Worm (Caenorhabditis elegans) whole organism, late embryonic: ENCODE data around the gene fbxa-131.
A peak's percentile ranks its signal among the peaks of the same experiment; 100 is the strongest.
"Not testable (repeated sequence)": the region's sequence is repeated elsewhere in the genome, so short reads cannot be mapped to it uniquely, and the experiment has no call there.

Experiments
- C08G9.2 ChIP-seq: sonication (generic microtip); optimal IDR thresholded peaks from 2 replicates; lab custom pipeline; 2016; ENCODE audit warnings: mild to moderate bottlenecking, missing genetic modification characterization, moderate library complexity, missing compliant biosample characterization
- Y22D7AL.16 ChIP-seq: sonication (generic microtip); optimal IDR thresholded peaks from 2 replicates; lab custom pipeline; 2016; ENCODE audit warnings: missing genetic modification characterization, missing compliant biosample characterization
- ahr-1 ChIP-seq: sonication (generic microtip); optimal IDR thresholded peaks from 2 replicates; lab custom pipeline; 2016; ENCODE audit warnings: missing genetic modification characterization, missing compliant biosample characterization
- ceh-18 ChIP-seq: sonication (generic microtip); optimal IDR thresholded peaks from 2 replicates; lab custom pipeline; 2016; ENCODE audit warnings: missing genetic modification characterization, missing compliant biosample characterization
- ceh-2 ChIP-seq: sonication (generic microtip); optimal IDR thresholded peaks from 2 replicates; lab custom pipeline; 2016; ENCODE audit warnings: missing genotype, missing genetic modification characterization, missing compliant biosample characterization
- ceh-30 ChIP-seq: fragments of 150-350 bp; optimal IDR thresholded peaks from 2 replicates; lab custom pipeline; 2014; ENCODE audit warnings: missing biosample characterization, missing genetic modification characterization
- ceh-34 ChIP-seq: sonication (generic microtip); optimal IDR thresholded peaks from 2 replicates; lab custom pipeline; 2016; ENCODE audit warnings: mild to moderate bottlenecking, missing genetic modification characterization, missing compliant biosample characterization
- ceh-48 ChIP-seq: sonication (generic microtip); optimal IDR thresholded peaks from 2 replicates; lab custom pipeline; 2016; ENCODE audit warnings: missing genetic modification characterization, inconsistent platforms, missing compliant biosample characterization
- ceh-6 ChIP-seq: fragments of 200-800 bp; sonication (Bioruptor generic); optimal IDR thresholded peaks from 2 replicates; lab custom pipeline; 2018; ENCODE audit warnings: mild to moderate bottlenecking, missing genetic modification characterization, missing compliant biosample characterization
- ceh-9 ChIP-seq: sonication (generic microtip); optimal IDR thresholded peaks from 2 replicates; lab custom pipeline; 2016; ENCODE audit warnings: mild to moderate bottlenecking, missing genetic modification characterization, inconsistent platforms, missing compliant biosample characterization
- dmd-4 ChIP-seq: sonication (generic microtip); optimal IDR thresholded peaks from 2 replicates; lab custom pipeline; 2016; ENCODE audit warnings: borderline replicate concordance, missing genetic modification characterization, missing compliant biosample characterization
- gmeb-2 ChIP-seq: sonication (generic microtip); optimal IDR thresholded peaks from 2 replicates; lab custom pipeline; 2016; ENCODE audit warnings: missing genetic modification characterization, inconsistent platforms, missing compliant biosample characterization
- hlh-15 ChIP-seq: sonication (generic microtip); optimal IDR thresholded peaks from 2 replicates; lab custom pipeline; 2016; ENCODE audit warnings: missing genetic modification characterization, missing compliant biosample characterization
- hlh-8 ChIP-seq: sonication (generic microtip); optimal IDR thresholded peaks from 2 replicates; lab custom pipeline; 2016; ENCODE audit warnings: missing genotype, missing genetic modification characterization, missing compliant biosample characterization
- lim-6 ChIP-seq: sonication (generic microtip); optimal IDR thresholded peaks from 2 replicates; lab custom pipeline; 2016; ENCODE audit warnings: missing genetic modification characterization, missing compliant biosample characterization
- lin-11 ChIP-seq: fragments of 200-800 bp; sonication (Bioruptor generic); optimal IDR thresholded peaks from 2 replicates; lab custom pipeline; 2018; ENCODE audit warnings: mild to moderate bottlenecking, missing genetic modification characterization, missing compliant biosample characterization
- mec-3 ChIP-seq: sonication (generic microtip); optimal IDR thresholded peaks from 2 replicates; lab custom pipeline; 2016; ENCODE audit warnings: borderline replicate concordance, missing genetic modification characterization, missing compliant biosample characterization
- pag-3 ChIP-seq: sonication (generic microtip); optimal IDR thresholded peaks from 2 replicates; lab custom pipeline; 2016; ENCODE audit warnings: missing compliant biosample characterization, missing genetic modification characterization, borderline replicate concordance
- pha-2 ChIP-seq: sonication (generic microtip); optimal IDR thresholded peaks from 2 replicates; lab custom pipeline; 2017; ENCODE audit warnings: mild to moderate bottlenecking, missing genetic modification characterization, missing compliant biosample characterization
- pha-4 ChIP-seq: fragments of 150-350 bp; optimal IDR thresholded peaks from 2 replicates; lab custom pipeline; 2018; ENCODE audit warnings: missing biosample characterization, missing genetic modification reagents, missing genetic modification characterization
- pqm-1 ChIP-seq: sonication (generic microtip); optimal IDR thresholded peaks from 2 replicates; lab custom pipeline; 2016; ENCODE audit warnings: missing genetic modification characterization, missing compliant biosample characterization
- pros-1 ChIP-seq: fragments of 150-350 bp; optimal IDR thresholded peaks from 2 replicates; lab custom pipeline; 2014; ENCODE audit warnings: missing biosample characterization, missing genetic modification reagents, missing genetic modification characterization
- ref-2 ChIP-seq: sonication (generic microtip); optimal IDR thresholded peaks from 2 replicates; lab custom pipeline; 2016; ENCODE audit warnings: missing genetic modification characterization, missing compliant biosample characterization
- sdc-2 ChIP-seq: sonication (generic microtip); optimal IDR thresholded peaks from 2 replicates; lab custom pipeline; 2016; ENCODE audit warnings: missing genotype, missing genetic modification characterization, missing compliant biosample characterization
- sox-4 ChIP-seq: sonication (generic microtip); optimal IDR thresholded peaks from 2 replicates; lab custom pipeline; 2017; ENCODE audit warnings: mild to moderate bottlenecking, missing genetic modification characterization, inconsistent platforms, missing compliant biosample characterization
- syd-9 ChIP-seq: sonication (generic microtip); optimal IDR thresholded peaks from 2 replicates; lab custom pipeline; 2016; ENCODE audit warnings: mild to moderate bottlenecking, missing genetic modification characterization, moderate library complexity, missing compliant biosample characterization
- tbx-2 ChIP-seq: sonication (generic microtip); optimal IDR thresholded peaks from 2 replicates; lab custom pipeline; 2016; ENCODE audit warnings: missing genetic modification characterization, missing compliant biosample characterization
- ttx-3 ChIP-seq: sonication (generic microtip); optimal IDR thresholded peaks from 2 replicates; lab custom pipeline; 2016; ENCODE audit warnings: missing genetic modification reagents, missing genetic modification characterization, missing compliant biosample characterization
- unc-3 ChIP-seq, 2 experiments: fragments of 200-800 bp in 1 of 2; sonication (Bioruptor generic) in 1 of 2; sonication (generic microtip) in 1 of 2; conservative IDR thresholded peaks in 1 of 2; optimal IDR thresholded peaks in 1 of 2; 2 replicates each; pipeline versions ENCODE4 v1.3.6 to Lab custom; 2016 to 2022; ENCODE audit warnings: missing compliant biosample characterization in 2 of 2, missing genetic modification characterization in 2 of 2, missing genetic modification reagents in 1 of 2
- unc-55 ChIP-seq: sonication (generic microtip); optimal IDR thresholded peaks from 2 replicates; lab custom pipeline; 2017; ENCODE audit warnings: missing biosample characterization, missing genetic modification reagents, missing genetic modification characterization
- zip-5 ChIP-seq: sonication (generic microtip); optimal IDR thresholded peaks from 2 replicates; lab custom pipeline; 2016; ENCODE audit warnings: missing genetic modification characterization, missing compliant biosample characterization

Gene fbxa-131

DNA sequence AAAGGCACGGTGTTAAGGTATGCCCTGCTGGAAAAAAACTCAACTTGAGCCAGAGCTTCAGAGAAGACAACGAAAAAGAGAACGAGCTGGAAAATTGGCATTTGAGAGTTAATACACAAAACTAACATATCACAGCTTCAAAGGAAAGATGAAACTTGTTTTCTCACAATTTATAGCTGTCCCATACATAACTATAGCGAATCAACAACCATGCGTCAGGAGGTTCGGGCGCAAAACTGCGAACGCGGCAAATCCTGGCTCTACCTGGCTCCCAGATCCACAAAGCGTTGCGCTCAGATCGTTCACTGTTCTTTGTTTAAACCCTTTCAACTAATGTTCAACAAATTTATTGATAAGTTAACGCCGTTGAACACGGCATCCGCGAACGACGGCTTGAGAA lies 27.7 kb upstream of the fbxa-131 start, which contains the start of gene Y43F8C.15:
Y43F8C.15 (minus strand) TSS at position 101 of the 400 bp plus-strand sequence.
- TF ChIP-seq ceh-34, pha-2, ceh-30 (tag; lab: Kevin White, UChicago): not testable (repeated sequence)

DNA sequence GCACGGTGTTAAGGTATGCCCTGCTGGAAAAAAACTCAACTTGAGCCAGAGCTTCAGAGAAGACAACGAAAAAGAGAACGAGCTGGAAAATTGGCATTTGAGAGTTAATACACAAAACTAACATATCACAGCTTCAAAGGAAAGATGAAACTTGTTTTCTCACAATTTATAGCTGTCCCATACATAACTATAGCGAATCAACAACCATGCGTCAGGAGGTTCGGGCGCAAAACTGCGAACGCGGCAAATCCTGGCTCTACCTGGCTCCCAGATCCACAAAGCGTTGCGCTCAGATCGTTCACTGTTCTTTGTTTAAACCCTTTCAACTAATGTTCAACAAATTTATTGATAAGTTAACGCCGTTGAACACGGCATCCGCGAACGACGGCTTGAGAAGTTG lies 26.6 kb upstream of the fbxa-131 start, which contains the start of gene Y43F8C.23:
Y43F8C.23 (minus strand) TSS at position 101 of the 400 bp plus-strand sequence.
- not testable (repeated sequence) for TF ChIP-seq hlh-8 (tag; lab: Kevin White, UChicago); ahr-1 (tag; lab: Kevin White, UChicago); unc-3 (GFP tag; conservative IDR thresholded peaks at IDR 0.05; lab: Robert Waterston, UW); unc-3 (tag; optimal IDR thresholded peaks at IDR 0.05; lab: Kevin White, UChicago)

DNA sequence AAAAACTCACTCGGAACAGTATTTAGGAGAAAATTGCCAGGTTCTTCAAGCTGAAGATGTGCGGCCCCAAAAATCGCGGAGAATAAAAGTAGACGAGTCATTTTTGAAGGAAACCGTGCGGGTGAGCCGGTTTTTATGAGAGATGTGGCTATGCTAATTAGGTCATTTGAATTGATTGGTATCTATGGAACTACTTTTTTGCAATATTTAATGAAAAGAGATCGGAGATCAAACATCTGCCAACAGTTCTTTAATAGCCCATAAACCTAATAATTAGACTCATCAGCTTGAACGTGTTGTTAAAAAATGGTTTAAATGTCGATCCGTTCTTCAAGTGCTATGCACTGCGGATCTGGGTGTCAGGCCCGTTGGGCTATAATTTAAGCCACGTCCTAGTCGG lies 22.8 kb upstream of the fbxa-131 start, which contains the start of gene Y43F8C.16:
Y43F8C.16 (minus strand) TSS at position 101 of the 400 bp plus-strand sequence.
- TF ChIP-seq pag-3 (tag; lab: Kevin White, UChicago) (no peak), sdc-2 (no peak), mec-3 (tag; lab: Kevin White, UChicago) (no peak), lim-6 (tag; lab: Kevin White, UChicago) (no peak), ceh-2 (tag; lab: Kevin White, UChicago) (no peak), tbx-2 (no peak), unc-55 (GFP tag; lab: Kevin White, UChicago) (no peak), dmd-4 (no peak), hlh-15 (tag; lab: Kevin White, UChicago) (no peak), pros-1 (no peak), pqm-1 (tag; lab: Kevin White, UChicago) (no peak), ref-2 (no peak), sox-4 (tag; lab: Kevin White, UChicago) (no peak), ahr-1 (tag; lab: Kevin White, UChicago) (no peak), gmeb-2 (no peak), syd-9 (tag; lab: Kevin White, UChicago) (no peak)

DNA sequence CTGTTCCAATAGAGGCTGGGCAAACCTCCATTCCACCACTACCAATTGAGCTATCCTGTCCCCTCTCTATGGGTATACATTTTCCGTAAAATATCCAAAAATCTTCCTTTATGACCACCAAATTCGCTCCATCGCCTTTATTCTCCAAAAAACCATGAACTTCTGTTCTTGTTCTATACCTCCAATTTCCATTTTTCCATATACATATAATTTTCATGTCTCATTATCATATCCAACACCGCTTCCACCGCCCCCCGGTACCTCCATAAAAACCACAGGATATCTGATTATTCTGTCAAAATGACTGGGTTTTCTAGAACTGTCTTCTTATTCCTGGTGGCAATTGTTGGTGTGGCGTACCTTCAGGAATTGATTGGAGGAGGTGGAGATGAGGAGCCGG lies 22.4 kb upstream of the fbxa-131 start, which contains the start of gene Y43F8C.17:
Y43F8C.17 (plus strand) TSS at position 301 of the 400 bp plus-strand sequence.
- TF ChIP-seq hlh-15 (tag; lab: Kevin White, UChicago) (no peak), ceh-18 (no peak), Y22D7AL.16 (tag; lab: Kevin White, UChicago) (no peak), C08G9.2 (no peak)

DNA sequence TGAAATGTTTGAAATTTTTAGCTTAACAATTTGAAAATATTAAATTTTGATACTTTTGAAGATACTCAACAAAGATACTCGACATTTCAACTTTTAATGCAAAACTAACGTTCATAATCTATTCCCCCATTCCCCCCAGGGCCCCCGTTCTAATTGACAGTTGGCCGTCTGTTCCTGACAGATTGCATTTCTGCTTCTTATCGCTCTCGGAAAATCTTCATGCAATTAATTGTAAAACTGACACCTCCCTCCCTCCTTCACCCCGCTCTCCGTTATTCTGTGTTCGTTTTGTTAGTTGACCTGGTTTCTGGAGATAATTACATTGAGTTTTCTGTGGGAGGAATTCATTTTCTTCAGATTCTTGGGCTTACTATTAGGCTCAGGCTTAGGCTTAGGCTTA lies 20.3 kb upstream of the fbxa-131 start:
- TF ChIP-seq pha-4 (tag; lab: Kevin White, UChicago): no peak
- TF ChIP-seq ceh-48 (tag; lab: Kevin White, UChicago): no peak
- TF ChIP-seq ceh-2 (tag; lab: Kevin White, UChicago): no peak
- peak; percentile 91 for TF ChIP-seq unc-55 (GFP tag; lab: Kevin White, UChicago)
- TF ChIP-seq pros-1: no peak

DNA sequence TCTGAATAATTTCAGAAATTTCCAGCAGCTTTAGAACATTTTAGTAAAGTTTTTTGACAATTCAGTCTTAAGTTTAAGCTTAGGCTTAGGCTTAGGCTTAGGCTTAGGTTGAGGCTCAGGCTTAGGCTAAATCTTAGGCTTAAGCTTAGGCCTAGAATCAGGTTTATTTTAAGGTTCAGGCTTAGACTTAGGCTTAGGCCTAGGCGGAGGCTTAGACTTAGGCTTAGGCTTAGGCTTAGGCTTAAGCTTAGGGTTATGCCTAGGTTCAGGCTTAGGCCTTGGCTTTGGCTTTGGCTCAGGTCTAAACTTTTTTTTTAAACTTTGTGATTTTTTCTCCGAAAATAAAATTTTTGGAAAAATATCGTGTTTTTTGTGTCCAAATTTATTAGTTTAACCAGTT lies 19.6 kb upstream of the fbxa-131 start:
- TF ChIP-seq ceh-6 (GFP tag; lab: Kevin White, UChicago): no peak
- TF ChIP-seq lin-11 (tag; lab: Kevin White, UChicago): no peak
- TF ChIP-seq zip-5 (tag; lab: Kevin White, UChicago): no peak
- no peak for TF ChIP-seq ceh-9
- TF ChIP-seq ttx-3 (tag; lab: Kevin White, UChicago): no peak
- no peak for TF ChIP-seq mec-3 (tag; lab: Kevin White, UChicago)
- TF ChIP-seq, all 69 proteins: peak for 0
